Fruit fly (Drosophila melanogaster) whole organism, prepupa: ENCODE results near the gene sunz.

Experiments used
- CG10631 ChIP-seq: fragments of 200-800 bp; sonication (Bioruptor generic); optimal IDR thresholded peaks from 2 replicates; lab custom pipeline; 2016; ENCODE audit warnings: missing biosample characterization, missing genetic modification characterization
- CG10669 ChIP-seq: fragments of 200-800 bp; sonication (Bioruptor generic); optimal IDR thresholded peaks from 3 replicates; lab custom pipeline; 2018; ENCODE audit warnings: missing biosample characterization, mild to moderate bottlenecking, missing genetic modification characterization, moderate library complexity
- CG11762 ChIP-seq: fragments of 200-800 bp; sonication (Bioruptor generic); optimal IDR thresholded peaks from 3 replicates; lab custom pipeline; 2016; ENCODE audit warnings: missing biosample characterization, missing genetic modification characterization; ENCODE audit not compliant: insufficient read depth
- CG15336 ChIP-seq: fragments of 200-800 bp; sonication (Bioruptor generic); IDR thresholded peaks from 2 replicates; pipeline ENCODE4 v1.3.6; 2022; ENCODE audit warnings: missing biosample characterization, missing genetic modification characterization
- CG16779 ChIP-seq: fragments of 200-800 bp; sonication (Bioruptor generic); optimal IDR thresholded peaks from 3 replicates; lab custom pipeline; 2017; ENCODE audit warnings: missing biosample characterization, mild to moderate bottlenecking, missing genetic modification characterization
- CG3032 ChIP-seq: fragments of 200-800 bp; optimal IDR thresholded peaks from 2 replicates; lab custom pipeline; 2019; ENCODE audit warnings: missing biosample characterization, mild to moderate bottlenecking, missing genetic modification characterization, moderate library complexity
- CG31627 ChIP-seq: fragments of 200-800 bp; sonication (Bioruptor generic); optimal IDR thresholded peaks from 3 replicates; lab custom pipeline; 2016; ENCODE audit warnings: missing biosample characterization, missing genetic modification characterization
- CG32006 ChIP-seq: fragments of 200-800 bp; sonication (Bioruptor generic); optimal IDR thresholded peaks from 3 replicates; lab custom pipeline; 2017; ENCODE audit warnings: missing biosample characterization, mild to moderate bottlenecking, missing genetic modification characterization
- CG3919 ChIP-seq: fragments of 200-800 bp; sonication (Bioruptor generic); optimal IDR thresholded peaks from 3 replicates; lab custom pipeline; 2016; ENCODE audit warnings: missing biosample characterization, missing genetic modification characterization
- CG4318 ChIP-seq: fragments of 200-800 bp; sonication (Bioruptor generic); optimal IDR thresholded peaks from 3 replicates; lab custom pipeline; 2017; ENCODE audit warnings: missing biosample characterization, mild to moderate bottlenecking, missing genetic modification characterization
- CG6163 ChIP-seq: fragments of 200-800 bp; sonication (Bioruptor generic); IDR thresholded peaks from 3 replicates; pipeline ENCODE4 v1.3.6; 2022; ENCODE audit warnings: missing biosample characterization, missing genetic modification characterization
- CG6276 ChIP-seq: fragments of 200-800 bp; sonication (Bioruptor generic); optimal IDR thresholded peaks from 2 replicates; lab custom pipeline; 2017; ENCODE audit warnings: missing biosample characterization, mild to moderate bottlenecking, missing genetic modification characterization
- CG6792 ChIP-seq: fragments of 200-800 bp; sonication (Bioruptor generic); optimal IDR thresholded peaks from 3 replicates; lab custom pipeline; 2016; ENCODE audit warnings: missing biosample characterization, missing genetic modification characterization
- CG6808 ChIP-seq: fragments of 200-800 bp; sonication (Bioruptor generic); optimal IDR thresholded peaks from 3 replicates; lab custom pipeline; 2017; ENCODE audit warnings: missing biosample characterization, missing genetic modification characterization, mild to moderate bottlenecking, moderate library complexity, missing genetic modification reagents
- CG6854 ChIP-seq: fragments of 200-800 bp; sonication (Bioruptor generic); optimal IDR thresholded peaks from 2 replicates; lab custom pipeline; 2017; ENCODE audit warnings: missing biosample characterization, mild to moderate bottlenecking, missing genetic modification characterization
- CG9139 ChIP-seq: fragments of 200-800 bp; sonication (Bioruptor generic); optimal IDR thresholded peaks from 3 replicates; lab custom pipeline; 2017; ENCODE audit warnings: missing biosample characterization, mild to moderate bottlenecking, missing genetic modification characterization
- Eip75B ChIP-seq: fragments of 200-800 bp; sonication (Bioruptor generic); optimal IDR thresholded peaks from 3 replicates; lab custom pipeline; 2016; ENCODE audit warnings: missing biosample characterization, missing genetic modification characterization
- Gug ChIP-seq: fragments of 200-800 bp; sonication (Bioruptor generic); IDR thresholded peaks from 2 replicates; pipeline ENCODE4 v1.3.6; 2022; ENCODE audit warnings: missing biosample characterization, missing genetic modification characterization
- Hr39 ChIP-seq: fragments of 200-800 bp; sonication (Bioruptor generic); optimal IDR thresholded peaks from 2 replicates; lab custom pipeline; 2016; ENCODE audit warnings: missing biosample characterization, missing genetic modification characterization
- Lpt ChIP-seq: fragments of 200-800 bp; sonication (Bioruptor generic); optimal IDR thresholded peaks from 3 replicates; lab custom pipeline; 2016; ENCODE audit warnings: missing biosample characterization, missing genetic modification characterization
- Met ChIP-seq: fragments of 200-800 bp; sonication (Bioruptor generic); optimal IDR thresholded peaks from 3 replicates; lab custom pipeline; 2016; ENCODE audit warnings: missing biosample characterization, missing genetic modification characterization
- OdsH ChIP-seq: fragments of 200-800 bp; sonication (Bioruptor generic); optimal IDR thresholded peaks from 3 replicates; lab custom pipeline; 2016; ENCODE audit warnings: missing biosample characterization, missing genetic modification characterization
- Smox ChIP-seq: fragments of 200-800 bp; sonication (Bioruptor generic); optimal IDR thresholded peaks from 3 replicates; lab custom pipeline; 2016; ENCODE audit warnings: missing biosample characterization, missing genetic modification characterization
- Sox102F ChIP-seq: fragments of 200-800 bp; sonication (Bioruptor generic); optimal IDR thresholded peaks from 2 replicates; lab custom pipeline; 2016; ENCODE audit warnings: missing biosample characterization, mild to moderate bottlenecking, missing genetic modification characterization
- Sox14 ChIP-seq: fragments of 200-800 bp; sonication (Bioruptor generic); optimal IDR thresholded peaks from 3 replicates; lab custom pipeline; 2016; ENCODE audit warnings: missing biosample characterization, missing genetic modification characterization
- achi ChIP-seq: fragments of 200-800 bp; sonication (Bioruptor generic); optimal IDR thresholded peaks from 3 replicates; lab custom pipeline; 2016; ENCODE audit warnings: missing biosample characterization, missing genetic modification characterization
- acj6 ChIP-seq: fragments of 200-800 bp; sonication (Bioruptor generic); optimal IDR thresholded peaks from 3 replicates; lab custom pipeline; 2016; ENCODE audit warnings: missing biosample characterization, missing genetic modification characterization
- dac ChIP-seq: fragments of 200-800 bp; sonication (Bioruptor generic); optimal IDR thresholded peaks from 2 replicates; lab custom pipeline; 2017; ENCODE audit warnings: missing biosample characterization, mild to moderate bottlenecking, missing genetic modification characterization
- dsx ChIP-seq: fragments of 200-800 bp; optimal IDR thresholded peaks from 3 replicates; lab custom pipeline; 2019; ENCODE audit warnings: missing biosample characterization, mild to moderate bottlenecking, missing genetic modification characterization, moderate library complexity; ENCODE audit not compliant: poor library complexity, severe bottlenecking
- eg ChIP-seq: fragments of 200-800 bp; sonication (Bioruptor generic); IDR thresholded peaks from 3 replicates; pipeline ENCODE4 v1.3.6; 2022; ENCODE audit warnings: missing biosample characterization, missing genetic modification characterization
- esn ChIP-seq: fragments of 200-800 bp; sonication (Bioruptor generic); optimal IDR thresholded peaks from 2 replicates; lab custom pipeline; 2016; ENCODE audit warnings: missing biosample characterization, mild to moderate bottlenecking, missing genetic modification characterization, moderate library complexity
- fd59A ChIP-seq: fragments of 200-800 bp; sonication (Bioruptor generic); optimal IDR thresholded peaks from 2 replicates; lab custom pipeline; 2017; ENCODE audit warnings: missing biosample characterization, mild to moderate bottlenecking, missing genetic modification characterization, missing genetic modification reagents
- fd85E ChIP-seq: fragments of 200-800 bp; sonication (Bioruptor generic); optimal IDR thresholded peaks from 3 replicates; lab custom pipeline; 2016; ENCODE audit warnings: missing biosample characterization, missing genetic modification characterization
- lz ChIP-seq: fragments of 200-800 bp; sonication (Bioruptor generic); optimal IDR thresholded peaks from 3 replicates; lab custom pipeline; 2016; ENCODE audit warnings: missing biosample characterization, missing genetic modification characterization
- salr ChIP-seq, 2 experiments: fragments of 200-800 bp; sonication (Bioruptor generic); optimal IDR thresholded peaks; 3 replicates each; lab custom pipeline; 2016 to 2018; ENCODE audit warnings: missing biosample characterization in 2 of 2, missing genetic modification characterization in 2 of 2, mild to moderate bottlenecking in 1 of 2
- ss ChIP-seq, 2 experiments: fragments of 200-800 bp; sonication (Bioruptor generic); optimal IDR thresholded peaks; 2 replicates in 1 of 2; 3 replicates in 1 of 2; lab custom pipeline; 2017 to 2018; ENCODE audit warnings: mild to moderate bottlenecking in 2 of 2, missing biosample characterization in 2 of 2, missing genetic modification characterization in 2 of 2, moderate library complexity in 1 of 2
- svp ChIP-seq: fragments of 200-800 bp; sonication (Bioruptor generic); peaks from one replicate; lab custom pipeline; 2016; ENCODE audit warnings: missing biosample characterization, missing genetic modification characterization
- topi ChIP-seq: fragments of 200-800 bp; sonication (Bioruptor generic); optimal IDR thresholded peaks from 3 replicates; lab custom pipeline; 2016; ENCODE audit warnings: missing biosample characterization, missing genetic modification characterization

Gene sunz

DNA sequence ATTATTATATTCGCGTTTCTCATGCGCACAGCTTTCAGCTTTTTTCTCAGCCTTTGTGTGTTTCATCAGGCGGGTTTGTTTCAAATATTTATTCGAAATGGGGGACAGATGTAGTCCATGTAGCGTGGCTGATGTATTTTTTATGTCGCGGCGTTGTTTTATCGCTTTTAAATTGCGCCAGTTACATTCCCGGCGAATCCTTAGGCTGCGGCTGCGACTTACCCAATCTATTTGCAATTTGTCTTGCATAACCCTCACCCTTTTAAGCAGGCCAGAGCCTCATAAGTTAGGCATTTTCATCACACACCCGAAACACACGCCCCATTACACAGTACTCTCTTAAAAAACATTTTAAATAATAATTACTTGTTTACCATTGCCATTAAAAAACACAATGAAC is at the start of gene sunz:
Gene sunz (plus strand): TSS at position 301 of the 400 bp plus-strand sequence.
- TF ChIP-seq OdsH (GFP tag; lab: Kevin White, UChicago) (no peak), Gug (GFP tag; lab: Robert Waterston, UW) (no peak), lz (GFP tag; lab: Kevin White, UChicago) (no peak), CG6163 (GFP tag; lab: Robert Waterston, UW) (no peak), Hr39 (GFP tag; lab: Kevin White, UChicago) (no peak)
- TF ChIP-seq, all 60 proteins: peak for 0

DNA sequence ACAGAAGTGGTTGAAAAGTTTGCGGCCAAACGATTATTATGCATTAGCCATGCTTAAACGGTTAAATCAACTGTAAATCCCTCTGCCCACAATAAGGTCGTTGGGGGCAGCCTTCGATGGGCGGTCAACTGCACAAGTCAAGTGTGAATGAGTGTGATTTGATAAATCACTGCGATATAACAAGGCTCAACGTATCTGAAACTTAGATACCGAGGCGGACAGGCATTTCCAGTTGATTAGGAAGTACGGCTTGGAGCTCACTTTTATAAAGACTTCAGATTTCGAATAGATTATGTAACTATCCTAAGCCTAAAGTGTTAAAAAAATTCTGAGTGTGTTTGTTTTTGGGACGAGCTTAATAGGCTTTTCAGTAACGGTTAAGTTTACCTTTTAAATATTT is 49.5 kb upstream of the sunz start, which contains the start of gene CG2336:
Gene CG2336 (plus strand): TSS at position 301 of the 400 bp plus-strand sequence.
- TF ChIP-seq CG16779 (tag; lab: Kevin White, UChicago) (no peak), acj6 (no peak), fd59A (no peak), CG32006 (GFP tag; lab: Kevin White, UChicago) (no peak), CG4318 (GFP tag; lab: Kevin White, UChicago) (no peak), eg (GFP tag; lab: Robert Waterston, UW) (no peak), Eip75B (no peak), salr (GFP tag; optimal IDR thresholded peaks at IDR 0.05; lab: Kevin White, UChicago) (no peak), CG11762 (GFP tag; lab: Kevin White, UChicago) (no peak), Met (GFP tag; lab: Kevin White, UChicago) (no peak), dsx (GFP tag; lab: Kevin White, UChicago) (no peak), Lpt (no peak), CG10669 (GFP tag; lab: Kevin White, UChicago) (no peak), fd85E (GFP tag; lab: Kevin White, UChicago) (no peak), CG9139 (GFP tag; lab: Kevin White, UChicago) (no peak), topi (GFP tag; lab: Kevin White, UChicago) (no peak), CG3032 (tag; lab: Kevin White, UChicago) (no peak), CG31627 (GFP tag; lab: Kevin White, UChicago) (no peak)

- TF ChIP-seq esn (GFP tag; lab: Kevin White, UChicago) (no peak), CG11762 (GFP tag; lab: Kevin White, UChicago) (no peak), CG10669 (GFP tag; lab: Kevin White, UChicago) (no peak), CG15336 (GFP tag; lab: Robert Waterston, UW) (no peak), svp (no peak), CG6792 (GFP tag; lab: Kevin White, UChicago) (no peak), CG6276 (GFP tag; lab: Kevin White, UChicago) (no peak), CG6808 (GFP tag; lab: Kevin White, UChicago) (no peak), acj6 (no peak), CG6163 (GFP tag; lab: Robert Waterston, UW) (no peak), CG3919 (GFP tag; lab: Kevin White, UChicago) (no peak), Sox14 (GFP tag; lab: Kevin White, UChicago) (no peak), fd85E (GFP tag; lab: Kevin White, UChicago) (no peak), dac (no peak), achi (GFP tag; lab: Kevin White, UChicago) (no peak), OdsH (GFP tag; lab: Kevin White, UChicago) (no peak), CG32006 (GFP tag; lab: Kevin White, UChicago) (no peak), Smox (GFP tag; lab: Kevin White, UChicago) (no peak), ss (GFP tag; optimal IDR thresholded peaks at IDR 0.05; lab: Kevin White, UChicago) (no peak)
These were observed 36.8 kb upstream of the sunz start, which contains the start of gene dpr11 for dm6 chr3R:6593068-6593567. TSS of gene dpr11 (minus strand) at chr3R:6593330.

DNA sequence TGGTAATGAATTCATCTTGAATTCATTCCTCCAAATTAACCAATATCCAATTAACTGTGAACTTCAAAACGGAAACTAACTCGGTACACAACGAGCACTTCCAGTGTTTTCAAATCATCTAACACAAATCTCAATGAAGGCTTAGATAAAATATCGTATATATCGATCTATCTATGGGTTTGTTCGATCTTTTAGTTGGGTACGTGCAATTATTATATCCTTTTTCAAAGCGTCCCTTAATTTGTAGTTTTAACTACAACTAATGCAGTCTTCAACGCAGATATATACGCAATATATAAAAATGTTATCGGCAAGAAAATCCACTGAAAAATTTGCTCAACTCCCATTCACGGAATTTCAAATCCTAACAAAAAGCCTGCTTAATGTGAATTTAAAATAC is 32.0 kb upstream of the sunz start, which contains the start of gene CG1138:
Gene CG1138 (minus strand): TSS at position 101 of the 400 bp plus-strand sequence.
- TF ChIP-seq CG6808 (GFP tag; lab: Kevin White, UChicago) (no peak), Sox102F (GFP tag; lab: Kevin White, UChicago) (no peak), dac (no peak), CG4318 (GFP tag; lab: Kevin White, UChicago) (no peak), fd59A (no peak), OdsH (GFP tag; lab: Kevin White, UChicago) (no peak), CG32006 (GFP tag; lab: Kevin White, UChicago) (no peak), CG10631 (GFP tag; lab: Kevin White, UChicago) (no peak), Met (GFP tag; lab: Kevin White, UChicago) (no peak), CG6854 (GFP tag; lab: Kevin White, UChicago) (no peak)
- TF ChIP-seq, all 60 proteins: peak for 0
